Worm (Caenorhabditis elegans): ENCODE data around the gene R04F11.2.
A peak's percentile ranks its signal among the peaks of the same experiment; 100 is the strongest.

Gene R04F11.2

ce11 chrV:12288577-12288976 is 29.6 kb upstream of the R04F11.2 start, which contains the start of gene rskd-1:
TSS of gene rskd-1 (minus strand) at chrV:12288615.
- no peak for TF ChIP-seq aly-1 (tag; optimal IDR thresholded peaks at IDR 0.05)

DNA sequence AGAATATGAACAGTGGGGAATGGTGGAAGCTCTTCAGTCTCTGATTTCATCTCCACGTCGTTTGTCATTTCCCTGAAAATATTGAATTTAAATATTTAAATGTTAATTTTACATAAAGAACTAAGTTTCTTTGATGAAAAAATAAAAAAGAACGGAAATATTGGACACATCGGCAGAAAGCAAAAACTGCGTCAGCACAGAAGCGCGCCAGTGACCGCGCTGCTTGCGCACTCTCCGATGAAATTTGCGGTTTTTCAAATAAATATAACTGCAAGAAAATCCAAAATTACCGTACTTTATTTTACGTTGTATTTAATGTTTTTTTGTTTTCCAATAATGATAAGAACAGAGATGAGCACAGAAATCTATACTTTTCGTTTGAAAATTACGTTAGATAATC is 26.6 kb upstream of the R04F11.2 start, which contains the start of the genes srpa-68 and srh-16:
Gene srpa-68 (minus strand): TSS at position 72 of the 400 bp plus-strand sequence.
Gene srh-16 (plus strand): TSS at position 275 of the 400 bp plus-strand sequence.
- no peak for TF ChIP-seq sea-1 (GFP tag; conservative IDR thresholded peaks at IDR 0.05)
- no peak for TF ChIP-seq tra-4 (tag; optimal IDR thresholded peaks at IDR 0.05)
- TF ChIP-seq hmg-4 (GFP tag; optimal IDR thresholded peaks at IDR 0.05): peak; percentile 70
- no peak for TF ChIP-seq aly-1 (tag; optimal IDR thresholded peaks at IDR 0.05)
- TF ChIP-seq hmbx-1 (tag; optimal IDR thresholded peaks at IDR 0.05): no peak
- TF ChIP-seq B0310.2 (tag; optimal IDR thresholded peaks at IDR 0.05): peak; percentile 28
- TF ChIP-seq ceh-36 (tag; optimal IDR thresholded peaks at IDR 0.05): peak; percentile 29
- peak; percentile 74 for TF ChIP-seq flt-1 (GFP tag; IDR thresholded peaks at IDR 0.05)
- peak; percentile 39 for TF ChIP-seq hnd-1 (tag; optimal IDR thresholded peaks at IDR 0.05)
- 0 out of 2 replicates have a peak, but pooled peaks have one; percentile 17 for TF ChIP-seq tbx-37 (GFP tag; conservative IDR thresholded peaks at IDR 0.05)
- TF ChIP-seq tbx-11 (GFP tag; IDR thresholded peaks at IDR 0.05): peak; percentile 42; the same call in 1 of the 2 replicates
- TF ChIP-seq scrt-1 (GFP tag; IDR thresholded peaks at IDR 0.05): 0 out of 2 replicates have a peak, but pooled peaks have one; percentile 56
- no peak for TF ChIP-seq ets-7 (tag; optimal IDR thresholded peaks at IDR 0.05)
- TF ChIP-seq ama-1 (optimal IDR thresholded peaks at IDR 0.05): no peak
- no peak for TF ChIP-seq ceh-13 (GFP tag; optimal IDR thresholded peaks at IDR 0.05)
- TF ChIP-seq F13C5.2 (tag; optimal IDR thresholded peaks at IDR 0.05): peak; percentile 89
- TF ChIP-seq pes-1 (GFP tag; IDR thresholded peaks at IDR 0.05): peak; percentile 80

- no peak for TF ChIP-seq ets-7 (tag; optimal IDR thresholded peaks at IDR 0.05)
- no peak for TF ChIP-seq aly-1 (tag; optimal IDR thresholded peaks at IDR 0.05)
- TF ChIP-seq ama-1 (optimal IDR thresholded peaks at IDR 0.05): no peak
- TF ChIP-seq hnd-1 (tag; optimal IDR thresholded peaks at IDR 0.05): no peak
- no peak for TF ChIP-seq hmbx-1 (tag; optimal IDR thresholded peaks at IDR 0.05)
- TF ChIP-seq ceh-13 (GFP tag; optimal IDR thresholded peaks at IDR 0.05): no peak
- no peak for TF ChIP-seq flt-1 (GFP tag; IDR thresholded peaks at IDR 0.05)
- no peak for TF ChIP-seq pes-1 (GFP tag; IDR thresholded peaks at IDR 0.05)
Measured at ce11 chrV:12294091-12294490, 24.1 kb upstream of the R04F11.2 start.

DNA sequence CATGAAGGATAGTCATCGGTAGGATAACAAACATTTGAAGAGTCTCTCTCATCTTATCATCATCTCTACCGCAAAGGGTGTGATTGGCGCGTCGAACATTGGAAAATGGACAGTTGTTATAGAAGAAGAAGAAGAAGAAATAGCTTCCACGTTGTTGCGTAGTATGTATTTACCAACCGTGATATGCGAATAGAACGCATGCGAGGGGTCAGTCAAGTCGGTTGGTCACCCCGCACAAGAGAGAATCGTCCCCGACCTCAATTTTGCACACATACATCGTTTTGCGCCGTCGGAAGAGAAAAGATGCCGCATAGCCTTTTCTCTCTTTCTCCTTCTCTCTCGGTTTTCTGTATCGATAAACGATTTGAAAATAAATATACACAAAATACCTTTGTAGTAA is 23.2 kb upstream of the R04F11.2 start:
- TF ChIP-seq pes-1 (GFP tag; IDR thresholded peaks at IDR 0.05) (no peak), hmg-4 (GFP tag; optimal IDR thresholded peaks at IDR 0.05) (peak; percentile 2)

DNA sequence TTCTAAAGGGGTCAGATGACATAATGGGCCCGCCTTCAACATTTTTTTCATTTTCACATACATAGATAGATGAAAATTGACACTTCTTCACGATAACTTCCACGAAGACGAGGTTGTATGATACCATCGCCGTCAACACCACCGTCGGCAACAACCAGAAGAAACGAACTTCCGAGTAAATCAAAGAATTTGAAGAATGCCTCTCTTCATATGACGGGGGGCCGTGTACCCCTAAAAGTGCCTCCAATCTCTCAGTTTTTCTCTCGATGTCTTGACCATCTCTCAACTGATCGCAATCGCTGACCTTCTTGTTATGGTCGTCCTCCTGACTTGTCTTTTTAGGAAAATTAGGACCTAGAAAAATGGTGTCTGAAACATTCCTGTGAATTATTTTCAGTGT is 22.7 kb upstream of the R04F11.2 start:
- TF ChIP-seq ets-7 (tag; optimal IDR thresholded peaks at IDR 0.05): no peak
- no peak for TF ChIP-seq tbx-37 (GFP tag; conservative IDR thresholded peaks at IDR 0.05)
- TF ChIP-seq ceh-13 (GFP tag; optimal IDR thresholded peaks at IDR 0.05): no peak
- no peak for TF ChIP-seq flt-1 (GFP tag; IDR thresholded peaks at IDR 0.05)
- no peak for TF ChIP-seq tra-4 (tag; optimal IDR thresholded peaks at IDR 0.05)

ce11 chrV:12296122-12296521 is 22.1 kb upstream of the R04F11.2 start:
- TF ChIP-seq tbx-37 (GFP tag; conservative IDR thresholded peaks at IDR 0.05) (no peak), tbx-11 (GFP tag; IDR thresholded peaks at IDR 0.05) (no peak), F13C5.2 (tag; optimal IDR thresholded peaks at IDR 0.05) (no peak), aly-1 (tag; optimal IDR thresholded peaks at IDR 0.05) (no peak), flt-1 (GFP tag; IDR thresholded peaks at IDR 0.05) (no peak), pes-1 (GFP tag; IDR thresholded peaks at IDR 0.05) (no peak), tra-4 (tag; optimal IDR thresholded peaks at IDR 0.05) (no peak), ceh-13 (GFP tag; optimal IDR thresholded peaks at IDR 0.05) (no peak), B0310.2 (tag; optimal IDR thresholded peaks at IDR 0.05) (no peak), hmg-4 (GFP tag; optimal IDR thresholded peaks at IDR 0.05) (no peak), scrt-1 (GFP tag; IDR thresholded peaks at IDR 0.05) (no peak), ama-1 (optimal IDR thresholded peaks at IDR 0.05) (no peak), ets-7 (tag; optimal IDR thresholded peaks at IDR 0.05) (no peak), hmbx-1 (tag; optimal IDR thresholded peaks at IDR 0.05) (no peak), ceh-36 (tag; optimal IDR thresholded peaks at IDR 0.05) (no peak), hnd-1 (tag; optimal IDR thresholded peaks at IDR 0.05) (no peak)

- no peak for TF ChIP-seq ceh-13 (GFP tag; optimal IDR thresholded peaks at IDR 0.05)
- TF ChIP-seq ama-1 (optimal IDR thresholded peaks at IDR 0.05): no peak
- no peak for TF ChIP-seq hmg-4 (GFP tag; optimal IDR thresholded peaks at IDR 0.05)
- TF ChIP-seq pes-1 (GFP tag; IDR thresholded peaks at IDR 0.05): no peak
- TF ChIP-seq F13C5.2 (tag; optimal IDR thresholded peaks at IDR 0.05): no peak
- no peak for TF ChIP-seq flt-1 (GFP tag; IDR thresholded peaks at IDR 0.05)
- no peak for TF ChIP-seq scrt-1 (GFP tag; IDR thresholded peaks at IDR 0.05)
- TF ChIP-seq hmbx-1 (tag; optimal IDR thresholded peaks at IDR 0.05): no peak
- no peak for TF ChIP-seq tbx-37 (GFP tag; conservative IDR thresholded peaks at IDR 0.05)
- no peak for TF ChIP-seq hnd-1 (tag; optimal IDR thresholded peaks at IDR 0.05)
- no peak for TF ChIP-seq tbx-11 (GFP tag; IDR thresholded peaks at IDR 0.05)
- TF ChIP-seq aly-1 (tag; optimal IDR thresholded peaks at IDR 0.05): no peak
- no peak for TF ChIP-seq B0310.2 (tag; optimal IDR thresholded peaks at IDR 0.05)
- no peak for TF ChIP-seq ceh-36 (tag; optimal IDR thresholded peaks at IDR 0.05)
- TF ChIP-seq ets-7 (tag; optimal IDR thresholded peaks at IDR 0.05): no peak
- no peak for TF ChIP-seq tra-4 (tag; optimal IDR thresholded peaks at IDR 0.05)
- TF ChIP-seq sea-1 (GFP tag; conservative IDR thresholded peaks at IDR 0.05): no peak
Measured at ce11 chrV:12296794-12297193, 21.4 kb upstream of the R04F11.2 start.

ce11 chrV:12298184-12298583 is 20.0 kb upstream of the R04F11.2 start:
- no peak for TF ChIP-seq F13C5.2 (tag; optimal IDR thresholded peaks at IDR 0.05)
- no peak for TF ChIP-seq tbx-11 (GFP tag; IDR thresholded peaks at IDR 0.05)
- no peak for TF ChIP-seq B0310.2 (tag; optimal IDR thresholded peaks at IDR 0.05)
- no peak for TF ChIP-seq sea-1 (GFP tag; conservative IDR thresholded peaks at IDR 0.05)
- no peak for TF ChIP-seq ceh-36 (tag; optimal IDR thresholded peaks at IDR 0.05)
- no peak for TF ChIP-seq pes-1 (GFP tag; IDR thresholded peaks at IDR 0.05)
- TF ChIP-seq hmg-4 (GFP tag; optimal IDR thresholded peaks at IDR 0.05): no peak
- TF ChIP-seq tra-4 (tag; optimal IDR thresholded peaks at IDR 0.05): no peak
- no peak for TF ChIP-seq tbx-37 (GFP tag; conservative IDR thresholded peaks at IDR 0.05)
- TF ChIP-seq scrt-1 (GFP tag; IDR thresholded peaks at IDR 0.05): no peak
- TF ChIP-seq aly-1 (tag; optimal IDR thresholded peaks at IDR 0.05): no peak
- TF ChIP-seq hnd-1 (tag; optimal IDR thresholded peaks at IDR 0.05): no peak

Measured in whole organism, early embryonic.